Worm (Caenorhabditis elegans): ENCODE data around the gene cbp-2.

DNA sequence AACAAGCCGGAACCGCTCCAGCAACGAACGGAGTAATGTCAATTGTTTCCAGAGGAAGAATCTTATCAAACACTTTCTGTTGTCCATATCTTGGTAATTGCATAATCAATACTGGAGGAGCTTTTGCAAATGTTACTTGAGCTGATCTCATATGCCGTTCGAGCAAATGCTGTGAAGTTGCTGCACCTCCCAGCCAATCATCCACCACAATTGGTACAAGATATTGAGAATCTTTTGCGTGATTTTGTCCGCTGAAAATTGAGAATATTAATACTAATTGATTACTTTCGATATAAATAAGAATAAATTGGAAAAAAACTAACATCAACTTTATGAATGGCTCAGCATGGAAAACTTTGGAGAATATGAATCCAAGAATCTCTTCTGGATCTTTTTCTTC, 23.3 kb upstream of the cbp-2 start:
- TF ChIP-seq zag-1 (tag; optimal IDR thresholded peaks at IDR 0.05) (no peak), nhr-11 (tag; optimal IDR thresholded peaks at IDR 0.05) (no peak), nhr-6 (tag; optimal IDR thresholded peaks at IDR 0.05) (no peak), fkh-10 (GFP tag; optimal IDR thresholded peaks at IDR 0.05) (no peak), unc-62 (GFP tag; optimal IDR thresholded peaks at IDR 0.05 in 1 of 2) (no peak), unc-62 (tag; optimal IDR thresholded peaks at IDR 0.05) (no peak), tra-1 (GFP tag; IDR thresholded peaks at IDR 0.05) (no peak), T20F7.1 (GFP tag; optimal IDR thresholded peaks at IDR 0.05) (no peak), nhr-77 (tag; optimal IDR thresholded peaks at IDR 0.05) (no peak), rbr-2 (tag; optimal IDR thresholded peaks at IDR 0.05) (no peak), egl-27 (tag; optimal IDR thresholded peaks at IDR 0.05) (no peak)

Measured in whole organism, L4 larva.